Worm (Caenorhabditis elegans) whole organism, late embryonic: ENCODE results near the gene cank-26.
A peak's percentile ranks its signal among the peaks of the same experiment; 100 is the strongest.

Source experiments
- K09A11.1 ChIP-seq: sonication (generic microtip); optimal IDR thresholded peaks from 2 replicates; lab custom pipeline; 2017; ENCODE audit warnings: antibody characterized with exemption, mild to moderate bottlenecking, missing genetic modification characterization, missing compliant biosample characterization; ENCODE audit not compliant: insufficient read depth
- T23F11.4 ChIP-seq: fragments of 200-800 bp; sonication (Bioruptor generic); optimal IDR thresholded peaks from 2 replicates; lab custom pipeline; 2018; ENCODE audit warnings: mild to moderate bottlenecking, missing genetic modification characterization, missing compliant biosample characterization
- Y22D7AL.16 ChIP-seq: sonication (generic microtip); optimal IDR thresholded peaks from 2 replicates; lab custom pipeline; 2016; ENCODE audit warnings: missing genetic modification characterization, missing compliant biosample characterization
- ahr-1 ChIP-seq: sonication (generic microtip); optimal IDR thresholded peaks from 2 replicates; lab custom pipeline; 2016; ENCODE audit warnings: missing genetic modification characterization, missing compliant biosample characterization
- ama-1 ChIP-seq: fragments of 150-350 bp; optimal IDR thresholded peaks from 2 replicates; lab custom pipeline; 2014
- ceh-14 ChIP-seq: sonication (generic microtip); optimal IDR thresholded peaks from 2 replicates; lab custom pipeline; 2016; ENCODE audit warnings: missing genotype, missing genetic modification characterization, missing compliant biosample characterization
- ceh-18 ChIP-seq: sonication (generic microtip); optimal IDR thresholded peaks from 2 replicates; lab custom pipeline; 2016; ENCODE audit warnings: missing genetic modification characterization, missing compliant biosample characterization
- ceh-19 ChIP-seq: fragments of 200-800 bp; sonication (Bioruptor generic); optimal IDR thresholded peaks from 2 replicates; lab custom pipeline; 2018; ENCODE audit warnings: mild to moderate bottlenecking, missing genetic modification characterization, missing compliant biosample characterization
- ceh-2 ChIP-seq: sonication (generic microtip); optimal IDR thresholded peaks from 2 replicates; lab custom pipeline; 2016; ENCODE audit warnings: missing genotype, missing genetic modification characterization, missing compliant biosample characterization
- ceh-22 ChIP-seq: sonication (generic microtip); optimal IDR thresholded peaks from 2 replicates; lab custom pipeline; 2017; ENCODE audit warnings: missing biosample characterization, missing genetic modification characterization
- ceh-24 ChIP-seq: sonication (generic microtip); optimal IDR thresholded peaks from 2 replicates; lab custom pipeline; 2016; ENCODE audit warnings: mild to moderate bottlenecking, missing genetic modification characterization, missing compliant biosample characterization
- ceh-30 ChIP-seq: fragments of 150-350 bp; optimal IDR thresholded peaks from 2 replicates; lab custom pipeline; 2014; ENCODE audit warnings: missing biosample characterization, missing genetic modification characterization
- ceh-31 ChIP-seq: sonication (generic microtip); optimal IDR thresholded peaks from 2 replicates; lab custom pipeline; 2016; ENCODE audit warnings: missing genetic modification characterization, missing compliant biosample characterization
- ceh-34 ChIP-seq: sonication (generic microtip); optimal IDR thresholded peaks from 2 replicates; lab custom pipeline; 2016; ENCODE audit warnings: mild to moderate bottlenecking, missing genetic modification characterization, missing compliant biosample characterization
- ceh-45 ChIP-seq: fragments of 200-800 bp; sonication (Bioruptor generic); IDR thresholded peaks from 2 replicates; pipeline ENCODE4 v1.3.6; 2022; ENCODE audit warnings: missing genetic modification reagents, missing genetic modification characterization, missing compliant biosample characterization
- ceh-48 ChIP-seq: sonication (generic microtip); optimal IDR thresholded peaks from 2 replicates; lab custom pipeline; 2016; ENCODE audit warnings: missing genetic modification characterization, inconsistent platforms, missing compliant biosample characterization
- dmd-4 ChIP-seq: sonication (generic microtip); optimal IDR thresholded peaks from 2 replicates; lab custom pipeline; 2016; ENCODE audit warnings: borderline replicate concordance, missing genetic modification characterization, missing compliant biosample characterization
- dve-1 ChIP-seq: sonication (generic microtip); optimal IDR thresholded peaks from 2 replicates; lab custom pipeline; 2017; ENCODE audit warnings: antibody characterized with exemption, mild to moderate bottlenecking, missing genetic modification characterization, missing compliant biosample characterization
- elt-2 ChIP-seq: sonication (generic microtip); optimal IDR thresholded peaks from 2 replicates; lab custom pipeline; 2016; ENCODE audit warnings: missing genetic modification reagents, missing genetic modification characterization, missing compliant biosample characterization
- elt-4 ChIP-seq: sonication (generic microtip); optimal IDR thresholded peaks from 2 replicates; lab custom pipeline; 2016; ENCODE audit warnings: missing genetic modification characterization, missing compliant biosample characterization
- eyg-1 ChIP-seq: sonication (generic microtip); optimal IDR thresholded peaks from 2 replicates; lab custom pipeline; 2016; ENCODE audit warnings: missing genotype, missing genetic modification characterization, missing compliant biosample characterization
- fax-1 ChIP-seq: sonication (generic microtip); optimal IDR thresholded peaks from 2 replicates; lab custom pipeline; 2016; ENCODE audit warnings: missing genotype, missing genetic modification characterization, missing compliant biosample characterization
- fkh-10 ChIP-seq: fragments of 150-350 bp; optimal IDR thresholded peaks from 2 replicates; lab custom pipeline; 2014; ENCODE audit warnings: missing biosample characterization, missing genetic modification reagents, missing genetic modification characterization
- hlh-15 ChIP-seq: sonication (generic microtip); optimal IDR thresholded peaks from 2 replicates; lab custom pipeline; 2016; ENCODE audit warnings: missing genetic modification characterization, missing compliant biosample characterization
- hlh-30 ChIP-seq: sonication (generic microtip); optimal IDR thresholded peaks from 2 replicates; lab custom pipeline; 2017; ENCODE audit warnings: antibody characterized with exemption, missing genetic modification characterization, missing compliant biosample characterization; ENCODE audit not compliant: insufficient read depth
- lim-6 ChIP-seq: sonication (generic microtip); optimal IDR thresholded peaks from 2 replicates; lab custom pipeline; 2016; ENCODE audit warnings: missing genetic modification characterization, missing compliant biosample characterization
- madf-2 ChIP-seq: sonication (generic microtip); optimal IDR thresholded peaks from 2 replicates; lab custom pipeline; 2017; ENCODE audit warnings: missing genetic modification characterization, missing compliant biosample characterization
- mec-3 ChIP-seq: sonication (generic microtip); optimal IDR thresholded peaks from 2 replicates; lab custom pipeline; 2016; ENCODE audit warnings: borderline replicate concordance, missing genetic modification characterization, missing compliant biosample characterization
- nfya-1 ChIP-seq: sonication (generic microtip); optimal IDR thresholded peaks from 2 replicates; lab custom pipeline; 2017; ENCODE audit warnings: missing genetic modification characterization, mild to moderate bottlenecking, missing compliant biosample characterization, antibody characterized with exemption, moderate library complexity
- nhr-232 ChIP-seq: sonication (generic microtip); optimal IDR thresholded peaks from 2 replicates; lab custom pipeline; 2016; ENCODE audit warnings: missing genetic modification characterization, missing compliant biosample characterization
- pat-9 ChIP-seq: fragments of 200-800 bp; sonication (Bioruptor generic); optimal IDR thresholded peaks from 2 replicates; lab custom pipeline; 2018; ENCODE audit warnings: mild to moderate bottlenecking, missing genetic modification characterization, moderate library complexity, missing compliant biosample characterization
- pha-2 ChIP-seq: sonication (generic microtip); optimal IDR thresholded peaks from 2 replicates; lab custom pipeline; 2017; ENCODE audit warnings: mild to moderate bottlenecking, missing genetic modification characterization, missing compliant biosample characterization
- pha-4 ChIP-seq: fragments of 150-350 bp; optimal IDR thresholded peaks from 2 replicates; lab custom pipeline; 2018; ENCODE audit warnings: missing biosample characterization, missing genetic modification reagents, missing genetic modification characterization
- ref-2 ChIP-seq: sonication (generic microtip); optimal IDR thresholded peaks from 2 replicates; lab custom pipeline; 2016; ENCODE audit warnings: missing genetic modification characterization, missing compliant biosample characterization
- rnt-1 ChIP-seq: sonication (generic microtip); optimal IDR thresholded peaks from 2 replicates; lab custom pipeline; 2016; ENCODE audit warnings: missing genetic modification characterization, missing compliant biosample characterization
- sox-2 ChIP-seq: fragments of 200-800 bp; sonication (Bioruptor generic); IDR thresholded peaks from 2 replicates; pipeline ENCODE4 v1.3.6; 2022; ENCODE audit warnings: missing genetic modification reagents, missing genetic modification characterization, missing compliant biosample characterization
- tbx-2 ChIP-seq: sonication (generic microtip); optimal IDR thresholded peaks from 2 replicates; lab custom pipeline; 2016; ENCODE audit warnings: missing genetic modification characterization, missing compliant biosample characterization
- tbx-7 ChIP-seq: sonication (generic microtip); optimal IDR thresholded peaks from 2 replicates; lab custom pipeline; 2016; ENCODE audit warnings: missing genotype, missing genetic modification characterization, missing compliant biosample characterization
- ttx-3 ChIP-seq: sonication (generic microtip); optimal IDR thresholded peaks from 2 replicates; lab custom pipeline; 2016; ENCODE audit warnings: missing genetic modification reagents, missing genetic modification characterization, missing compliant biosample characterization
- unc-3 ChIP-seq, 2 experiments: fragments of 200-800 bp in 1 of 2; sonication (Bioruptor generic) in 1 of 2; sonication (generic microtip) in 1 of 2; conservative IDR thresholded peaks in 1 of 2; optimal IDR thresholded peaks in 1 of 2; 2 replicates each; pipeline versions ENCODE4 v1.3.6 to Lab custom; 2016 to 2022; ENCODE audit warnings: missing compliant biosample characterization in 2 of 2, missing genetic modification characterization in 2 of 2, missing genetic modification reagents in 1 of 2
- unc-42 ChIP-seq: sonication (generic microtip); optimal IDR thresholded peaks from 2 replicates; lab custom pipeline; 2016; ENCODE audit warnings: missing genotype, missing genetic modification characterization, missing compliant biosample characterization
- unc-55 ChIP-seq: sonication (generic microtip); optimal IDR thresholded peaks from 2 replicates; lab custom pipeline; 2017; ENCODE audit warnings: missing biosample characterization, missing genetic modification reagents, missing genetic modification characterization
- unc-86 ChIP-seq: sonication (generic microtip); optimal IDR thresholded peaks from 2 replicates; lab custom pipeline; 2016; ENCODE audit warnings: missing genetic modification characterization, missing compliant biosample characterization
- ztf-16 ChIP-seq: sonication (generic microtip); optimal IDR thresholded peaks from 2 replicates; lab custom pipeline; 2017; ENCODE audit warnings: missing genetic modification characterization, missing compliant biosample characterization

Gene cank-26

ce11 chrII:3959432-3960102 is 15.3 kb downstream of the cank-26 start:
- no peak for TF ChIP-seq ceh-22
- TF ChIP-seq ceh-45 (GFP tag; lab: Robert Waterston, UW), result no peak
- no peak for TF ChIP-seq elt-4 (tag; lab: Kevin White, UChicago)
- TF ChIP-seq nfya-1 (tag; lab: Kevin White, UChicago), result peak; percentile 31
- no peak for TF ChIP-seq rnt-1 (tag; lab: Kevin White, UChicago)
- TF ChIP-seq ceh-2, result no peak
- TF ChIP-seq unc-86 (tag; lab: Kevin White, UChicago), result peak; percentile 35
- no peak for TF ChIP-seq unc-3 (GFP tag; conservative IDR thresholded peaks at IDR 0.05; lab: Robert Waterston, UW)
- TF ChIP-seq unc-3 (tag; optimal IDR thresholded peaks at IDR 0.05; lab: Kevin White, UChicago), result no peak
- no peak for TF ChIP-seq ceh-48
- TF ChIP-seq ahr-1 (tag; lab: Kevin White, UChicago), result no peak
- TF ChIP-seq ceh-31 (tag; lab: Kevin White, UChicago), result peak; percentile 25
- TF ChIP-seq nhr-232 (tag; lab: Kevin White, UChicago), result no peak
- TF ChIP-seq unc-55 (GFP tag; lab: Kevin White, UChicago), result peak; percentile 37
- TF ChIP-seq ttx-3, result peak; percentile 12
- TF ChIP-seq pha-2, result no peak
- TF ChIP-seq pha-4 (tag; lab: Kevin White, UChicago), result no peak
- no peak for TF ChIP-seq ref-2 (tag; lab: Kevin White, UChicago)
- TF ChIP-seq unc-42 (tag; lab: Kevin White, UChicago), result peak; percentile 11

- TF ChIP-seq fax-1 (tag; lab: Kevin White, UChicago) (no peak), tbx-2 (tag; lab: Kevin White, UChicago) (peak; percentile 66), hlh-30 (tag; lab: Kevin White, UChicago) (peak; percentile 75), ceh-14 (tag; lab: Kevin White, UChicago) (no peak), unc-42 (tag; lab: Kevin White, UChicago) (peak; percentile 82), Y22D7AL.16 (tag; lab: Kevin White, UChicago) (no peak), ref-2 (tag; lab: Kevin White, UChicago) (peak; percentile 18), elt-4 (tag; lab: Kevin White, UChicago) (no peak), ceh-31 (tag; lab: Kevin White, UChicago) (peak; percentile 14), ceh-19 (GFP tag; lab: Kevin White, UChicago) (no peak), rnt-1 (tag; lab: Kevin White, UChicago) (peak; percentile 22), nfya-1 (tag; lab: Kevin White, UChicago) (peak; percentile 41), T23F11.4 (GFP tag; lab: Kevin White, UChicago) (peak; percentile 22), lim-6 (no peak), ceh-18 (peak; percentile 84), tbx-7 (tag; lab: Kevin White, UChicago) (peak; percentile 18), ceh-34 (tag; lab: Kevin White, UChicago) (peak; percentile 51), ztf-16 (no peak), dve-1 (tag; lab: Kevin White, UChicago) (peak; percentile 70), elt-2 (tag; lab: Kevin White, UChicago) (peak; percentile 30)
These were observed 16.1 kb downstream of the cank-26 start for ce11 chrII:3958673-3959299.

- TF ChIP-seq eyg-1 (tag; lab: Kevin White, UChicago), result no peak
- no peak for TF ChIP-seq mec-3 (tag; lab: Kevin White, UChicago)
- TF ChIP-seq dmd-4 (tag; lab: Kevin White, UChicago), result no peak
- TF ChIP-seq hlh-15 (tag; lab: Kevin White, UChicago), result no peak
- no peak for TF ChIP-seq fkh-10
- TF ChIP-seq K09A11.1 (tag; lab: Kevin White, UChicago), result no peak
- no peak for TF ChIP-seq nfya-1 (tag; lab: Kevin White, UChicago)
- no peak for TF ChIP-seq ceh-45 (GFP tag; lab: Robert Waterston, UW)
- no peak for TF ChIP-seq elt-2 (tag; lab: Kevin White, UChicago)
- TF ChIP-seq madf-2, result no peak
- no peak for TF ChIP-seq nhr-232 (tag; lab: Kevin White, UChicago)
- no peak for TF ChIP-seq ceh-24 (tag; lab: Kevin White, UChicago)
- TF ChIP-seq T23F11.4 (GFP tag; lab: Kevin White, UChicago), result no peak
- TF ChIP-seq tbx-2 (tag; lab: Kevin White, UChicago), result peak; percentile 21
- TF ChIP-seq dve-1 (tag; lab: Kevin White, UChicago), result peak; percentile 70
- TF ChIP-seq pat-9, result no peak
- peak; percentile 14 for TF ChIP-seq ceh-31 (tag; lab: Kevin White, UChicago)
- TF ChIP-seq sox-2, result peak; percentile 14; the same call in 1 of the 2 replicates
- TF ChIP-seq unc-55 (GFP tag; lab: Kevin White, UChicago), result no peak
- no peak for TF ChIP-seq ceh-30
- TF ChIP-seq ama-1 (lab: Kevin White, UChicago), result no peak
These were observed 17.2 kb downstream of the cank-26 start for ce11 chrII:3957455-3958212.
